Worm (Caenorhabditis elegans) whole organism, L2 larva: ENCODE measurements around the gene K02F3.12.

Experiments used
- C34F6.9 ChIP-seq: fragments of 150-350 bp; optimal IDR thresholded peaks from 2 replicates; lab custom pipeline; 2014; ENCODE audit warnings: missing biosample characterization, missing genetic modification characterization
- F13H6.1 ChIP-seq: sonication (generic microtip); optimal IDR thresholded peaks from 2 replicates; lab custom pipeline; 2016; ENCODE audit warnings: missing genetic modification characterization, missing compliant biosample characterization
- R02D3.7 ChIP-seq: fragments of 150-350 bp; optimal IDR thresholded peaks from 2 replicates; lab custom pipeline; 2014; ENCODE audit warnings: missing biosample characterization, missing genetic modification characterization
- Y55F3AM.14 ChIP-seq: fragments of 200-800 bp; sonication (Bioruptor generic); optimal IDR thresholded peaks from 2 replicates; lab custom pipeline; 2018; ENCODE audit warnings: mild to moderate bottlenecking, missing genetic modification characterization, missing compliant biosample characterization
- ZK546.5 ChIP-seq: sonication (generic microtip); optimal IDR thresholded peaks from 2 replicates; lab custom pipeline; 2017; ENCODE audit warnings: missing biosample characterization, missing genetic modification characterization
- alr-1 ChIP-seq: fragments of 150-350 bp; optimal IDR thresholded peaks from 2 replicates; lab custom pipeline; 2014; ENCODE audit warnings: missing biosample characterization, missing genetic modification characterization
- aly-2 ChIP-seq: fragments of 150-350 bp; optimal IDR thresholded peaks from 2 replicates; lab custom pipeline; 2014; ENCODE audit warnings: missing biosample characterization, missing genetic modification characterization
- ama-1 ChIP-seq: fragments of 150-350 bp; optimal IDR thresholded peaks from 2 replicates; lab custom pipeline; 2018; ENCODE audit warnings: inconsistent platforms
- blmp-1 ChIP-seq: sonication (generic microtip); optimal IDR thresholded peaks from 2 replicates; lab custom pipeline; 2017; ENCODE audit warnings: missing genetic modification characterization, mild to moderate bottlenecking, missing compliant biosample characterization, antibody characterized with exemption, moderate library complexity; ENCODE audit not compliant: insufficient read depth
- ceh-16 ChIP-seq: fragments of 150-350 bp; optimal IDR thresholded peaks from 2 replicates; lab custom pipeline; 2014; ENCODE audit warnings: missing biosample characterization, missing genetic modification characterization
- ceh-82 ChIP-seq: fragments of 150-350 bp; optimal IDR thresholded peaks from 2 replicates; lab custom pipeline; 2014; ENCODE audit warnings: missing biosample characterization, missing genetic modification characterization
- crh-2 ChIP-seq: sonication (generic microtip); optimal IDR thresholded peaks from 2 replicates; lab custom pipeline; 2017; ENCODE audit warnings: missing biosample characterization, missing genetic modification characterization
- dmd-4 ChIP-seq: sonication (generic microtip); optimal IDR thresholded peaks from 2 replicates; lab custom pipeline; 2017; ENCODE audit warnings: missing biosample characterization, missing genetic modification characterization
- egl-27 ChIP-seq: sonication (generic microtip); optimal IDR thresholded peaks from 3 replicates; lab custom pipeline; 2017; ENCODE audit warnings: missing biosample characterization, missing genetic modification reagents, missing genetic modification characterization
- elt-1 ChIP-seq: fragments of 150-350 bp; optimal IDR thresholded peaks from 2 replicates; lab custom pipeline; 2014; ENCODE audit warnings: missing biosample characterization, missing genetic modification characterization
- elt-3 ChIP-seq: sonication (generic microtip); optimal IDR thresholded peaks from 2 replicates; lab custom pipeline; 2017; ENCODE audit warnings: missing biosample characterization, missing genetic modification characterization
- fos-1 ChIP-seq: fragments of 150-350 bp; optimal IDR thresholded peaks from 2 replicates; lab custom pipeline; 2014; ENCODE audit warnings: missing biosample characterization, missing genetic modification characterization
- gmeb-1 ChIP-seq: fragments of 150-350 bp; optimal IDR thresholded peaks from 2 replicates; lab custom pipeline; 2014; ENCODE audit warnings: missing biosample characterization, missing genetic modification characterization
- lin-11 ChIP-seq: fragments of 150-350 bp; sonication (generic microtip); optimal IDR thresholded peaks from 2 replicates; lab custom pipeline; 2014; ENCODE audit warnings: missing biosample characterization, missing genetic modification characterization, inconsistent platforms, mixed read lengths
- lin-13 ChIP-seq: fragments of 150-350 bp; optimal IDR thresholded peaks from 2 replicates; lab custom pipeline; 2014; ENCODE audit warnings: missing biosample characterization, missing genetic modification reagents, missing genetic modification characterization
- lin-39 ChIP-seq: fragments of 150-350 bp; optimal IDR thresholded peaks from 2 replicates; lab custom pipeline; 2014; ENCODE audit warnings: missing biosample characterization, missing genetic modification reagents, missing genetic modification characterization
- lsy-2 ChIP-seq, 2 experiments: fragments of 150-350 bp in 1 of 2; sonication (generic microtip) in 1 of 2; optimal IDR thresholded peaks; 2 replicates each; lab custom pipeline; 2014 to 2017; ENCODE audit warnings: missing biosample characterization in 2 of 2, missing genetic modification characterization in 2 of 2
- mab-5 ChIP-seq: fragments of 150-350 bp; optimal IDR thresholded peaks from 2 replicates; lab custom pipeline; 2014; ENCODE audit warnings: missing biosample characterization, missing genetic modification characterization
- mbf-1 ChIP-seq: sonication (generic microtip); optimal IDR thresholded peaks from 2 replicates; lab custom pipeline; 2017; ENCODE audit warnings: missing biosample characterization, missing genetic modification characterization
- mdl-1 ChIP-seq, 2 experiments: fragments of 150-350 bp in 1 of 2; sonication (generic microtip) in 1 of 2; optimal IDR thresholded peaks; 2 replicates each; lab custom pipeline; 2017; ENCODE audit warnings: missing biosample characterization in 2 of 2, missing genetic modification characterization in 2 of 2
- nhr-10 ChIP-seq: sonication (generic microtip); optimal IDR thresholded peaks from 2 replicates; lab custom pipeline; 2017; ENCODE audit warnings: missing biosample characterization, missing genetic modification characterization
- nhr-11 ChIP-seq: fragments of 150-350 bp; optimal IDR thresholded peaks from 2 replicates; lab custom pipeline; 2014; ENCODE audit warnings: missing biosample characterization, missing genetic modification characterization
- nhr-12 ChIP-seq: fragments of 150-350 bp; optimal IDR thresholded peaks from 2 replicates; lab custom pipeline; 2014; ENCODE audit warnings: missing biosample characterization, missing genetic modification characterization
- nhr-129 ChIP-seq: fragments of 150-350 bp; optimal IDR thresholded peaks from 2 replicates; lab custom pipeline; 2014; ENCODE audit warnings: missing biosample characterization, missing genetic modification characterization
- nhr-21 ChIP-seq: fragments of 150-350 bp; optimal IDR thresholded peaks from 2 replicates; lab custom pipeline; 2014; ENCODE audit warnings: missing biosample characterization, missing genetic modification characterization
- nhr-23 ChIP-seq: fragments of 150-350 bp; optimal IDR thresholded peaks from 2 replicates; lab custom pipeline; 2014; ENCODE audit warnings: missing biosample characterization, missing genetic modification reagents, missing genetic modification characterization
- nhr-237 ChIP-seq: fragments of 150-350 bp; optimal IDR thresholded peaks from 2 replicates; lab custom pipeline; 2014; ENCODE audit warnings: missing biosample characterization, missing genetic modification characterization
- nhr-25 ChIP-seq: fragments of 150-350 bp; sonication (generic microtip); optimal IDR thresholded peaks from 3 replicates; lab custom pipeline; 2014; ENCODE audit warnings: missing biosample characterization, missing genetic modification characterization
- nhr-6 ChIP-seq: fragments of 150-350 bp; optimal IDR thresholded peaks from 2 replicates; lab custom pipeline; 2014; ENCODE audit warnings: missing biosample characterization, missing genetic modification characterization
- nhr-77 ChIP-seq: fragments of 150-350 bp; optimal IDR thresholded peaks from 2 replicates; lab custom pipeline; 2014; ENCODE audit warnings: missing biosample characterization, missing genetic modification characterization
- peb-1 ChIP-seq: fragments of 150-350 bp; optimal IDR thresholded peaks from 2 replicates; lab custom pipeline; 2014; ENCODE audit warnings: missing biosample characterization, missing genetic modification characterization
- sem-4 ChIP-seq: fragments of 150-350 bp; optimal IDR thresholded peaks from 2 replicates; lab custom pipeline; 2014; ENCODE audit warnings: missing biosample characterization, missing genetic modification reagents, missing genetic modification characterization
- skn-1 ChIP-seq: sonication (generic microtip); optimal IDR thresholded peaks from 2 replicates; lab custom pipeline; 2017; ENCODE audit warnings: missing biosample characterization, missing genetic modification characterization
- sma-3 ChIP-seq: sonication (generic microtip); optimal IDR thresholded peaks from 2 replicates; lab custom pipeline; 2016; ENCODE audit warnings: missing genetic modification reagents, missing genetic modification characterization, missing compliant biosample characterization
- sma-9 ChIP-seq, 2 experiments: fragments of 150-350 bp in 1 of 2; sonication (generic microtip) in 1 of 2; optimal IDR thresholded peaks; 2 replicates each; lab custom pipeline; 2014 to 2016; ENCODE audit warnings: missing genetic modification characterization in 2 of 2, mild to moderate bottlenecking in 1 of 2, missing biosample characterization in 1 of 2, missing compliant biosample characterization in 1 of 2, missing genetic modification reagents in 1 of 2, moderate library complexity in 1 of 2
- snpc-4 ChIP-seq: fragments of 150-350 bp; optimal IDR thresholded peaks from 2 replicates; lab custom pipeline; 2014; ENCODE audit warnings: missing biosample characterization, missing genetic modification characterization
- unc-39 ChIP-seq: fragments of 150-350 bp; optimal IDR thresholded peaks from 2 replicates; lab custom pipeline; 2014; ENCODE audit warnings: missing biosample characterization, missing genetic modification characterization
- unc-55 ChIP-seq: fragments of 150-350 bp; sonication (generic microtip); optimal IDR thresholded peaks from 3 replicates; lab custom pipeline; 2014; ENCODE audit warnings: missing biosample characterization, missing genetic modification reagents, missing genetic modification characterization
- unc-62 ChIP-seq: fragments of 150-350 bp; optimal IDR thresholded peaks from 2 replicates; lab custom pipeline; 2014; ENCODE audit warnings: missing biosample characterization, missing genetic modification reagents, missing genetic modification characterization
- zag-1 ChIP-seq: fragments of 150-350 bp; optimal IDR thresholded peaks from 2 replicates; lab custom pipeline; 2014; ENCODE audit warnings: missing biosample characterization, missing genetic modification characterization
- ztf-1 ChIP-seq: fragments of 200-800 bp; sonication (Bioruptor generic); conservative IDR thresholded peaks from 2 replicates; pipeline ENCODE4 v1.3.6; 2022; ENCODE audit warnings: missing genetic modification characterization, missing compliant biosample characterization
- ztf-11 ChIP-seq: sonication (generic microtip); optimal IDR thresholded peaks from 2 replicates; lab custom pipeline; 2017; ENCODE audit warnings: missing biosample characterization, missing genetic modification characterization
- ztf-4 ChIP-seq: fragments of 150-350 bp; optimal IDR thresholded peaks from 2 replicates; lab custom pipeline; 2014; ENCODE audit warnings: missing biosample characterization, missing genetic modification characterization

The K02F3.12 gene

ce11 chrIII:844577-844976 lies 11.8 kb upstream of the K02F3.12 start:
- no peak for TF ChIP-seq dmd-4
- TF ChIP-seq unc-55 (GFP tag; lab: Kevin White, UChicago), result peak; percentile 5
- TF ChIP-seq elt-3, result no peak
- peak; percentile 2 for TF ChIP-seq C34F6.9
- no peak for TF ChIP-seq gmeb-1 (tag; lab: Kevin White, UChicago)
- peak; percentile 48 for TF ChIP-seq nhr-129 (tag; lab: Kevin White, UChicago)

- TF ChIP-seq nhr-23 (tag; lab: Kevin White, UChicago), result no peak
- TF ChIP-seq nhr-21 (tag; lab: Kevin White, UChicago), result peak; percentile 92
- TF ChIP-seq crh-2 (tag; lab: Kevin White, UChicago), result peak; percentile 73
- TF ChIP-seq F13H6.1 (tag; lab: Kevin White, UChicago), result peak; percentile 2
- peak; percentile 42 for TF ChIP-seq blmp-1 (tag; lab: Kevin White, UChicago)
- TF ChIP-seq C34F6.9, result peak; percentile 50
- no peak for TF ChIP-seq lin-13 (GFP tag; lab: Kevin White, UChicago)
- no peak for TF ChIP-seq aly-2 (tag; lab: Kevin White, UChicago)
- TF ChIP-seq zag-1 (tag; lab: Kevin White, UChicago), result no peak
- TF ChIP-seq snpc-4 (tag; lab: Kevin White, UChicago), result no peak
- TF ChIP-seq mdl-1 (tag; optimal IDR thresholded peaks at IDR 0.05; lab: Kevin White, UChicago), result peak in 1 of 2 experiments; percentile 51
- TF ChIP-seq egl-27 (tag; lab: Kevin White, UChicago), result no peak
- no peak for TF ChIP-seq nhr-11 (tag; lab: Kevin White, UChicago)
- TF ChIP-seq fos-1 (tag; lab: Kevin White, UChicago), result peak; percentile 47
- no peak for TF ChIP-seq sem-4 (tag; lab: Kevin White, UChicago)
- no peak for TF ChIP-seq mbf-1
- TF ChIP-seq nhr-237, result no peak
- peak; percentile 69 for TF ChIP-seq nhr-25 (tag; lab: Kevin White, UChicago)
- no peak for TF ChIP-seq lin-39 (tag; lab: Kevin White, UChicago)
- no peak for TF ChIP-seq peb-1 (tag; lab: Kevin White, UChicago)
- TF ChIP-seq R02D3.7 (tag; lab: Kevin White, UChicago), result no peak
- TF ChIP-seq nhr-129 (tag; lab: Kevin White, UChicago), result peak; percentile 66
- no peak for TF ChIP-seq ZK546.5 (tag; lab: Kevin White, UChicago)
- TF ChIP-seq Y55F3AM.14, result no peak
- TF ChIP-seq sma-9 (GFP tag; optimal IDR thresholded peaks at IDR 0.05; lab: Kevin White, UChicago), result peak; percentile 83
- no peak for TF ChIP-seq sma-9 (tag; optimal IDR thresholded peaks at IDR 0.05; lab: Kevin White, UChicago)
- TF ChIP-seq unc-55 (GFP tag; lab: Kevin White, UChicago), result peak; percentile 87
- no peak for TF ChIP-seq ceh-16 (tag; lab: Kevin White, UChicago)
- TF ChIP-seq nhr-77, result no peak
- TF ChIP-seq nhr-10 (tag; lab: Kevin White, UChicago), result no peak
- no peak for TF ChIP-seq alr-1 (tag; lab: Kevin White, UChicago)
- TF ChIP-seq ama-1 (lab: Kevin White, UChicago), result no peak
- TF ChIP-seq lin-11 (tag; lab: Kevin White, UChicago), result no peak
- no peak for TF ChIP-seq ztf-1 (GFP tag; lab: Robert Waterston, UW)
- no peak for TF ChIP-seq elt-3
- no peak for TF ChIP-seq ztf-11 (tag; lab: Kevin White, UChicago)
- peak; percentile 13 to 66 for TF ChIP-seq lsy-2 (tag; optimal IDR thresholded peaks at IDR 0.05; lab: Kevin White, UChicago)
- TF ChIP-seq dmd-4, result no peak
- no peak for TF ChIP-seq skn-1 (tag; lab: Kevin White, UChicago)
- TF ChIP-seq mab-5 (tag; lab: Kevin White, UChicago), result no peak
- TF ChIP-seq ztf-4 (tag; lab: Kevin White, UChicago), result no peak
- TF ChIP-seq ceh-82 (tag; lab: Kevin White, UChicago), result no peak
- TF ChIP-seq nhr-12 (tag; lab: Kevin White, UChicago), result no peak
- peak; percentile 93 for TF ChIP-seq gmeb-1 (tag; lab: Kevin White, UChicago)
- no peak for TF ChIP-seq elt-1 (tag; lab: Kevin White, UChicago)
- TF ChIP-seq nhr-6 (tag; lab: Kevin White, UChicago), result no peak
- no peak for TF ChIP-seq unc-39 (tag; lab: Kevin White, UChicago)
- TF ChIP-seq unc-62 (GFP tag; lab: Kevin White, UChicago), result no peak
- TF ChIP-seq sma-3 (GFP tag; lab: Kevin White, UChicago), result peak; percentile 36
- TF ChIP-seq, all 48 proteins: peak for 14
Measured at ce11 chrIII:845485-845884, 10.9 kb upstream of the K02F3.12 start, which contains the start of gene K02F3.2. K02F3.2 (plus strand) TSS chrIII:845841.
